Worm (Caenorhabditis elegans) whole organism, L3 larva: ENCODE results near the gene Y58A7A.4.

Experiments used
- egl-27 ChIP-seq: sonication (generic microtip); optimal IDR thresholded peaks from 4 replicates; lab custom pipeline; 2017; ENCODE audit warnings: missing biosample characterization, missing genetic modification reagents, missing genetic modification characterization
- lsy-12 ChIP-seq: sonication (generic microtip); optimal IDR thresholded peaks from 2 replicates; lab custom pipeline; 2016; ENCODE audit warnings: mild to moderate bottlenecking, missing genetic modification characterization, missing compliant biosample characterization
- nhr-76 ChIP-seq: fragments of 150-350 bp; sonication (generic microtip); optimal IDR thresholded peaks from 5 replicates; lab custom pipeline; 2014; ENCODE audit warnings: missing biosample characterization, missing genetic modification characterization
- sea-2 ChIP-seq: fragments of 150-350 bp; sonication (generic microtip); optimal IDR thresholded peaks from 4 replicates; lab custom pipeline; 2014; ENCODE audit warnings: missing biosample characterization, missing genetic modification reagents, missing genetic modification characterization

DNA sequence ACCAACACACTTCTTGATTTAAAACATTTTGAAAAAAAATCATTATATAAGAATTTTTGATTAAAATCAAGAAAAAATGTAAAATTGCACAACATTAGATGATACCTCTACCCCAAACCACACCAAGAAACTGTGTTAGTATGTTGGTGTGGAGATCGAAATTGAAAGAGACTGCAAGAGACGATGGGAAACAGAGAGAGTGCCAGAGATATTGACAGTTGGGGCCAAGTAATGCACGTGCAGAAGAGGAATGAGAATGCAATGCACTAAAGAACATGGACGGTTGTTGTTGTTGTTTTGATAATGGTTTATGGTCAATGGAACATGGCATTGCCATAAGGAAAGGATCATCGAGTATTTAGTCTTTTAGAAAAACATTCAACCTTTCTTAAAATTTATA is 52.6 kb downstream of the Y58A7A.4 start:
- TF ChIP-seq lsy-12 (tag; lab: Kevin White, UChicago): no peak
- TF ChIP-seq sea-2: no peak
- TF ChIP-seq nhr-76 (tag; lab: Kevin White, UChicago): no peak
- TF ChIP-seq egl-27: no peak
